Worm (Caenorhabditis elegans) whole organism, L2 larva: ENCODE results near the gene Y39B6A.33.

Experiments
- alr-1 ChIP-seq: fragments of 150-350 bp; optimal IDR thresholded peaks from 2 replicates; lab custom pipeline; 2014; ENCODE audit warnings: missing biosample characterization, missing genetic modification characterization
- ceh-82 ChIP-seq: fragments of 150-350 bp; optimal IDR thresholded peaks from 2 replicates; lab custom pipeline; 2014; ENCODE audit warnings: missing biosample characterization, missing genetic modification characterization

DNA sequence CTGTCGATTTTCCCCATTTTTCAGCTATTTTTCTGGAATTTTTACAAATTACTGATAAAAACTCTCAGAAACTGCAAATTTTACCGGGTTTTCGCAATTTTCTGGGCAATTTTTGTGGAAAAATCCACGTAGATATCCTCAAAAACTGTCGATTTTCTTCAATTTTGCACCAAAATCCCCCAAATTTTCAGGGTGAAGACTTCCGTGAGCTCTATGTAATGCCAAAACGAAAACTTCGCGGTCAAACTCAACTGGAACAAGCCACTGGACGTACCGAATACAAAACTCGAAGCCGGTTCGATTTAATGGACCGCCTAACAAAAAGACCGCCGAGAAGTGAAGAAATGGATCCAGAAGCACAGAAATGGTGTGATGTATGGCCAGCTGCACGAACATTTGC lies 20.0 kb upstream of the Y39B6A.33 start:
- TF ChIP-seq ceh-82 (tag; lab: Kevin White, UChicago) (no peak), alr-1 (no peak)
